Worm (Caenorhabditis elegans): ENCODE results near the gene acl-3.
A peak's percentile ranks its signal among the peaks of the same experiment; 100 is the strongest.

acl-3 gene

ce11 chrIV:11623060-11623459 is 28.8 kb downstream of the acl-3 start, which contains the start of gene lys-4 (continued):
- TF ChIP-seq spr-3 (GFP tag; optimal IDR thresholded peaks at IDR 0.05) (no peak), T26A8.4 (GFP tag; IDR thresholded peaks at IDR 0.05) (no peak), ceh-82 (tag; optimal IDR thresholded peaks at IDR 0.05) (no peak), php-3 (GFP tag; IDR thresholded peaks at IDR 0.05) (no peak), ztf-7 (tag; optimal IDR thresholded peaks at IDR 0.05) (no peak)

ce11 chrIV:11622336-11622735 is 29.5 kb downstream of the acl-3 start:
- no peak for TF ChIP-seq nhr-48 (tag; optimal IDR thresholded peaks at IDR 0.05)
- peak in 1 of 2 experiments; percentile 62 for TF ChIP-seq unc-62 (GFP tag; optimal IDR thresholded peaks at IDR 0.05 in 1 of 2)
- TF ChIP-seq unc-62 (tag; optimal IDR thresholded peaks at IDR 0.05), result no peak
- TF ChIP-seq dve-1 (tag; optimal IDR thresholded peaks at IDR 0.05; ENCODE audit: insufficient read depth), result peak; percentile 2
- TF ChIP-seq egl-43 (GFP tag; IDR thresholded peaks at IDR 0.05), result no peak
- no peak for TF ChIP-seq ctbp-1 (GFP tag; IDR thresholded peaks at IDR 0.05)
- TF ChIP-seq daf-16 (GFP tag; optimal IDR thresholded peaks at IDR 0.05), result no peak
- peak; percentile 61 for TF ChIP-seq daf-16 (tag; optimal IDR thresholded peaks at IDR 0.05)
- no peak for TF ChIP-seq daf-19 (GFP tag; conservative IDR thresholded peaks at IDR 0.05)

ce11 chrIV:11620909-11621308 is 30.9 kb downstream of the acl-3 start, which contains the start of gene dsl-5:
Gene dsl-5, minus strand, starts transcription at chrIV:11621009.
- TF ChIP-seq lin-38 (GFP tag; IDR thresholded peaks at IDR 0.05) (no peak), aly-2 (tag; optimal IDR thresholded peaks at IDR 0.05) (no peak), R02D3.7 (tag; optimal IDR thresholded peaks at IDR 0.05) (no peak), dmd-9 (GFP tag; IDR thresholded peaks at IDR 0.05) (no peak), nhr-111 (GFP tag; optimal IDR thresholded peaks at IDR 0.05) (no peak), spr-1 (tag; optimal IDR thresholded peaks at IDR 0.05) (no peak), F26F4.8 (GFP tag; conservative IDR thresholded peaks at IDR 0.05) (no peak), daf-8 (GFP tag; IDR thresholded peaks at IDR 0.05) (no peak), tag-97 (GFP tag; IDR thresholded peaks at IDR 0.05) (no peak), zfp-3 (GFP tag; conservative IDR thresholded peaks at IDR 0.05) (no peak), mdt-29 (GFP tag; IDR thresholded peaks at IDR 0.05) (no peak), cey-2 (tag; optimal IDR thresholded peaks at IDR 0.05; ENCODE audit: borderline replicate concordance, insufficient read depth) (no peak), daf-19 (GFP tag; conservative IDR thresholded peaks at IDR 0.05) (no peak), sdz-12 (GFP tag; optimal IDR thresholded peaks at IDR 0.05) (no peak), daf-12 (tag; optimal IDR thresholded peaks at IDR 0.05) (no peak), mep-1 (tag; optimal IDR thresholded peaks at IDR 0.05) (no peak), nhr-42 (GFP tag; IDR thresholded peaks at IDR 0.05) (no peak), mxl-2 (GFP tag; conservative IDR thresholded peaks at IDR 0.05) (no peak)

- TF ChIP-seq set-16 (GFP tag; IDR thresholded peaks at IDR 0.05), result peak; percentile 97
- TF ChIP-seq mxl-2 (GFP tag; conservative IDR thresholded peaks at IDR 0.05), result peak; percentile 60; the same call in 1 of the 2 replicates
- TF ChIP-seq egl-43 (GFP tag; IDR thresholded peaks at IDR 0.05), result peak; percentile 63; the same call in 1 of the 2 replicates
Measured at ce11 chrIV:11616543-11616942, 35.3 kb downstream of the acl-3 start.

ce11 chrIV:11604909-11605308 is 46.9 kb downstream of the acl-3 start, which contains the start of the genes ragc-1 and Y24F12A.1:
Gene ragc-1, minus strand, starts transcription at chrIV:11604933.
Gene Y24F12A.1, plus strand, starts transcription at chrIV:11605254.
- TF ChIP-seq nhr-77 (tag; optimal IDR thresholded peaks at IDR 0.05), result peak; percentile 27
- no peak for TF ChIP-seq egl-43 (GFP tag; IDR thresholded peaks at IDR 0.05)
- TF ChIP-seq lsy-2 (tag; optimal IDR thresholded peaks at IDR 0.05), result peak in 1 of 2 experiments; percentile 72
- TF ChIP-seq dmd-9 (GFP tag; IDR thresholded peaks at IDR 0.05), result no peak
- no peak for TF ChIP-seq ama-1 (optimal IDR thresholded peaks at IDR 0.05)
- no peak for TF ChIP-seq nhr-25 (tag; optimal IDR thresholded peaks at IDR 0.05; ENCODE audit: borderline replicate concordance, insufficient read depth)
- peak; percentile 59 for TF ChIP-seq unc-130 (GFP tag; optimal IDR thresholded peaks at IDR 0.05)
- peak; percentile 82 for TF ChIP-seq hlh-30 (tag; optimal IDR thresholded peaks at IDR 0.05; ENCODE audit: insufficient read depth)
- TF ChIP-seq mep-1 (tag; optimal IDR thresholded peaks at IDR 0.05), result peak; percentile 76
- peak; percentile 46 for TF ChIP-seq dpl-1 (GFP tag; optimal IDR thresholded peaks at IDR 0.05)
- TF ChIP-seq hif-1 (tag; optimal IDR thresholded peaks at IDR 0.05), result peak in 1 of 2 experiments; percentile 2
- TF ChIP-seq unc-39 (tag; optimal IDR thresholded peaks at IDR 0.05), result no peak
- no peak for TF ChIP-seq madf-9 (GFP tag; conservative IDR thresholded peaks at IDR 0.05)
- no peak for TF ChIP-seq zip-2 (tag; optimal IDR thresholded peaks at IDR 0.05)
- TF ChIP-seq vab-7 (GFP tag; IDR thresholded peaks at IDR 0.05), result no peak
- TF ChIP-seq lin-38 (GFP tag; IDR thresholded peaks at IDR 0.05), result peak; percentile 51
- no peak for TF ChIP-seq arid-1 (GFP tag; conservative IDR thresholded peaks at IDR 0.05)

All from whole organism, L4 larva.